Fruit fly (Drosophila melanogaster) Kc167 (cell line): ENCODE data around the gene CG11396.

Source experiments
- Myc ChIP-seq: fragments of >200 bp; optimal IDR thresholded peaks from 2 replicates; lab custom pipeline; 2017; ENCODE audit warnings: missing external identifiers
- Sin3A ChIP-seq: fragments of >200 bp; optimal IDR thresholded peaks from 2 replicates; lab custom pipeline; 2018; ENCODE audit warnings: missing external identifiers
- h ChIP-seq: fragments of >200 bp; optimal IDR thresholded peaks from 3 replicates; lab custom pipeline; 2018; ENCODE audit warnings: missing external identifiers
- insv ChIP-seq: fragments of >200 bp; optimal IDR thresholded peaks from 3 replicates; lab custom pipeline; 2018; ENCODE audit warnings: missing external identifiers
- psq ChIP-seq: fragments of >200 bp; optimal IDR thresholded peaks from 2 replicates; lab custom pipeline; 2017; ENCODE audit warnings: missing external identifiers
- ttk ChIP-seq: sonication (Bioruptor generic); optimal IDR thresholded peaks from 2 replicates; lab custom pipeline; 2017; ENCODE audit warnings: missing external identifiers

CG11396 gene

DNA sequence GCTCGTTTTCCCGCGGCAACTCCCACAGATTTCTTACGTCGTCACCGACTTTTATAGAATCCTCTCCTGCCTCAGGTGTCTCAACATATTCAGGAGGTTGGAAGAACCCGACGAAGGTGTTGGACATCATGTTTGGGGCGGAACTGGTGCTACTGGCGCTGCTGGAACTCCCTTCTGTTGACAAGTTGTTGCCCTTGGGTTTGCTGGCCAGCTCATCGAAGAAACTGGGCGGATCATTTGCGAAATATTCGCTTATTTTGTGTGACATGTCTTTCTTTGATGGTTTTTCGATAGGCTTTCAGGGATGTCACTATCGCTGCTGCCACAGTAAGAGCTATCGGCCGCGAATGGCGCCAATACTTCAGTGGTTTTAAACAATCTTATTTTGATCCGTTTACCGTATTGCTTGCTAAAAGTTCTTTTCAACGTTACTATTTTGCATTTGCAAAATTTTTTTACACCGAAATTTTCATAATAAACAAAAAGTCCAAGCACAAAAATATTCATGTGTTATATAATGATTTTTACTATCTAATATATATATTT lies at the start of gene CG11396:
TSS of gene CG11396 (minus strand) at position 303 of the 546 bp plus-strand sequence.
- TF ChIP-seq insv (lab: Kevin White, UChicago) (peak; percentile 43), Myc (lab: Kevin White, UChicago) (no peak)

dm6 chr3L:20837040-20837830 lies 49.3 kb upstream of the CG11396 start, which contains the start of gene CG13255:
Gene CG13255 (plus strand): TSS chr3L:20837488.
- TF ChIP-seq insv (lab: Kevin White, UChicago) (no peak), ttk (lab: Kevin White, UChicago) (no peak), h (no peak), Myc (lab: Kevin White, UChicago) (no peak), psq (no peak), Sin3A (lab: Kevin White, UChicago) (no peak)

- no peak for TF ChIP-seq Myc (lab: Kevin White, UChicago)
- no peak for TF ChIP-seq psq
- no peak for TF ChIP-seq Sin3A (lab: Kevin White, UChicago)
- TF ChIP-seq h = no peak
- TF ChIP-seq ttk (lab: Kevin White, UChicago) = no peak
- no peak for TF ChIP-seq insv (lab: Kevin White, UChicago)
These were observed 47.9 kb upstream of the CG11396 start, which contains the start of gene CG3288 for dm6 chr3L:20835882-20836281. Gene CG3288 (plus strand): TSS chr3L:20836182.

DNA sequence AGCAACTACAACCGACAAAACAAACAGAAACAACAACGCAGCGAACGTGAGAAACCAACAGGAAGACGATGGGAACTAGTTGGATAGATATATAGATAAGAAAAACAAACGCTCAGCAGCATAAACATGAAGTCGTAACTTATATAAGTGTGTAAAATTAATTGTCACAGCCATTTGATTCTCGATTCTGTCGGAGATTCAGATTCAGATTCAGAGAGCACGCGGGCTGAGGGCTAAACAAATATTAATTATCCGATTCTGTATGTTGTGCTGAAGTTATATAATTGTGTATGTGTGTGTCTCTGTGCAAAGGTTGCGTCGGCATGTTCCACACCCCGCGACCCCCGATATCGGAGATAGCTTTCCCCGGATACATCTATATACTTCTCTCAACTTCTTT lies 46.2 kb upstream of the CG11396 start:
- no peak for TF ChIP-seq h
- TF ChIP-seq Sin3A (lab: Kevin White, UChicago) = no peak
- TF ChIP-seq insv (lab: Kevin White, UChicago) = no peak
- no peak for TF ChIP-seq Myc (lab: Kevin White, UChicago)
- no peak for TF ChIP-seq ttk (lab: Kevin White, UChicago)
- no peak for TF ChIP-seq psq

dm6 chr3L:20830361-20830760 lies 42.4 kb upstream of the CG11396 start:
- TF ChIP-seq insv (lab: Kevin White, UChicago) (no peak), ttk (lab: Kevin White, UChicago) (no peak), psq (no peak), Sin3A (lab: Kevin White, UChicago) (no peak), h (no peak), Myc (lab: Kevin White, UChicago) (no peak)

dm6 chr3L:20827962-20828361 lies 40.0 kb upstream of the CG11396 start:
- TF ChIP-seq h (no peak), Sin3A (lab: Kevin White, UChicago) (no peak), Myc (lab: Kevin White, UChicago) (no peak), psq (no peak), ttk (lab: Kevin White, UChicago) (no peak), insv (lab: Kevin White, UChicago) (no peak)

dm6 chr3L:20826950-20827910 lies 39.3 kb upstream of the CG11396 start:
- TF ChIP-seq Sin3A (lab: Kevin White, UChicago) = no peak
- no peak for TF ChIP-seq h
- TF ChIP-seq Myc (lab: Kevin White, UChicago) = no peak
- no peak for TF ChIP-seq ttk (lab: Kevin White, UChicago)
- no peak for TF ChIP-seq psq
- TF ChIP-seq insv (lab: Kevin White, UChicago) = no peak

dm6 chr3L:20823206-20823803 lies 35.4 kb upstream of the CG11396 start:
- TF ChIP-seq psq (no peak), Myc (lab: Kevin White, UChicago) (no peak), insv (lab: Kevin White, UChicago) (no peak), h (no peak), Sin3A (lab: Kevin White, UChicago) (no peak), ttk (lab: Kevin White, UChicago) (no peak)

DNA sequence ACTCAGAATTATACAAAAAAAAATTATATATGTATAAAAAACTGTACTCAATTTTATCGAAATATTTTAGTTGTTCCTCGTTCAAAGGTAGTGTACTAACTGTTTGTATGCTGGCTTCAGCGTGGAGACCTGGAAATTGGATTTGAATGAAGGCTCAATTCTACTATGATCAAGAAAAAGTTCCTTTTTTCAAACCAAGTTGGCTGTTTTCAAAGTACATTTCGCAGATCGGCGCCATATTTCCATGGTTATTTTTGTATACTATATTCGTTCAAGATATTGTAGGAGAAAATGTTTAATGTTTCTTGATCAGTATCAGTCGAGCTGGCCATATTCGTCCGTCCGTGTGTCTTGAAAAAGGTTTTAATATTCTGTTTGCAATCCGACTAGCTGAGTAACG lies 30.0 kb upstream of the CG11396 start, which contains the start of gene Mst77F:
TSS of gene Mst77F (minus strand) at position 101 of the 400 bp plus-strand sequence.
- no peak for TF ChIP-seq h
- TF ChIP-seq Sin3A (lab: Kevin White, UChicago) = no peak
- no peak for TF ChIP-seq ttk (lab: Kevin White, UChicago)
- no peak for TF ChIP-seq insv (lab: Kevin White, UChicago)

DNA sequence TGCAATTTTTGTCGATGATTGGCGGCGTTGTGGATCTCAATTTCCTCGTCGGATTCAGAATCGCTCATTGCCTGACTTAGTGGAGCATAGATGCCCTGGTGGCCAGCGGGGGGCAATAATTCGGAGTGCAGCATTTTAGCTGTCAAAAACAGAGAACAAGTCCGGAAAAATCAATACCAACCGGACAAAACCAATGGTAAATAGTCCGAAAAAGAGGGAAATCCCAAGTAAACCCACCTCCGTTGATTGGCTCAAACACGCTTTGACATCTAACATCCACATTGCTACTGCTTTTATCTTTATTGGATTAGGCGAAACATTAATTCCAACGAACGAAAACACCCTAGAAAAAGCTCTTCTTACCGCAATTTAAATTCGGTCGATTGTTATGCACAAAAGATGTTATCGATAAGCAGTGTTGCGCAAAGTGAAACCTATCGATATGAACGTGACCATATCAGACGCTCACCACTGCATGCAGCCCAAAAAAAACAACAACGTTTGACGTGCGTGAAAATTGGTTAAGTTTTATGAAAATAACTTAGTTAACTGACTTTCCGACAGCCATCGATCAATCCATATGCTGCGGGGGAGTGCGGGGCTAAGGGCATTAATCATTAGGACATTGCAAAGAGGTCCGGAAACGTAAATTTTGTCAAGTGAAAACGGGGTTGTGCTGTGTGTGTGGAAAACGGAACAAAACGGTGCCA lies 27.9 kb upstream of the CG11396 start, which contains the start of the genes CG3618 and Pka-R1:
TSS of gene CG3618 (minus strand) at position 410 of the 710 bp plus-strand sequence.
TSS of gene Pka-R1 (plus strand) at position 453 of the 710 bp plus-strand sequence.
- TF ChIP-seq h = no peak
- no peak for TF ChIP-seq Sin3A (lab: Kevin White, UChicago)
- no peak for TF ChIP-seq psq
- TF ChIP-seq insv (lab: Kevin White, UChicago) = no peak
- no peak for TF ChIP-seq ttk (lab: Kevin White, UChicago)
- no peak for TF ChIP-seq Myc (lab: Kevin White, UChicago)
